Worm (Caenorhabditis elegans) whole organism, L4/young adult: ENCODE measurements around the gene irld-62.

Source experiments
- W03F9.2 ChIP-seq: fragments of 150-350 bp; optimal IDR thresholded peaks from 2 replicates; lab custom pipeline; 2014; ENCODE audit warnings: missing biosample characterization, missing genetic modification characterization
- him-1 ChIP-seq: sonication (generic microtip); optimal IDR thresholded peaks from 2 replicates; lab custom pipeline; 2016; ENCODE audit warnings: missing genotype, missing genetic modification reagents, missing genetic modification characterization, missing compliant biosample characterization

DNA sequence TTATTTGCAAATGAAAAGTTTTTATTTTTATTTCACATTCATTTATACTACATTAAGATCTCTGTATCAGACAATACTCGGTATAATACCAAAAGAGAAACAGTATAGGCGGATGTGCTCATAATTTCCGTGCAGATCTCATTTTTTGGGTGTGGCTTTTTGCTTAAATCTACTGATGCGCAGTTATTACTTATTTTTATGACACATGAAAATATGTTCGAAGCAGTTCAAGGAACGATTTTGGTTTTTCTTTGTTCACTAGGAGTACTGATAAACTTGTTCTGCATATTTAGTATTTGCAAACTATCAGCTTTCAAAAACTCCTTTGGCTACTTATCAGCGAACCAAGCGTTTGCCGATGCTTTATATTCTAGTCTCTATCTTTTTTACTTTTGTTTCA lies 41.5 kb downstream of the irld-62 start, which contains the start of gene srx-58:
- TF ChIP-seq him-1 (tag; lab: Kevin White, UChicago) (no peak), W03F9.2 (tag; lab: Kevin White, UChicago) (no peak)
